1 worm cellular context compared by ENCODE assay signal in the genomic region with DNA sequence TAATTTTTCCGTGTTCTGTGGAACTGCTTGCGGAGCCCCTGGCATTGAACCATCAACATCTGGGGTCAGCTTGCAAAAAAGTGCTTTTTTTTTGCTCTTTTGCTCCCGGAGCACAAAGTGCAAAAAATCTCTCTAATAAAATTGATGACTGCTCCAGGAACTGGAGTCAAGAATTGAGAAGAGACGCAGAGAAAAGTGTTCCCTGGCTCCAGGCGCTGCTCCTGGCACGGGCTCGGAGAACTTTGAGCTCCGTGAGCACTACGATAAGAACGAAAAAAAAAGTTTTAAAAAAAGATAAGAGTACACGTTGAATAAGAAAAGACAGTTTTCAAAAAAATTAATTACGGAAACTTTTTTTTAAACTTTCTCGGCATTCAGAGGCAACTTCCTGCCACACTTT.
TF ChIP-seq lines count a peak whose summit lies in the region.

No protein-coding gene starts in this region.

TF ChIP-seq in whole organism, L4 larva, 104 proteins besides CTCF, POLR2A, EP300 and RAD21 (continued from another document):
- TF ChIP-seq dve-1 (tag; optimal IDR thresholded peaks at IDR 0.05; lab: Kevin White, UChicago; ENCODE audit: insufficient read depth), result peak; percentile 77
- TF ChIP-seq dmd-6 (GFP tag; IDR thresholded peaks at IDR 0.05; lab: Robert Waterston, UW), result peak; percentile 87
- TF ChIP-seq pha-4 (GFP tag; IDR thresholded peaks at IDR 0.05; lab: Robert Waterston, UW), result no peak
- no peak for TF ChIP-seq pha-4 (tag; optimal IDR thresholded peaks at IDR 0.05; lab: Kevin White, UChicago)
- TF ChIP-seq zfp-2 (tag; optimal IDR thresholded peaks at IDR 0.05; lab: Kevin White, UChicago), result no peak
- TF ChIP-seq mdt-29 (GFP tag; IDR thresholded peaks at IDR 0.05; lab: Robert Waterston, UW), result no peak
- no peak for TF ChIP-seq daf-8 (GFP tag; IDR thresholded peaks at IDR 0.05; lab: Robert Waterston, UW)
- TF ChIP-seq dpl-1 (GFP tag; optimal IDR thresholded peaks at IDR 0.05; lab: Kevin White, UChicago), result no peak
- no peak for TF ChIP-seq zag-1 (tag; optimal IDR thresholded peaks at IDR 0.05; lab: Kevin White, UChicago)
- TF ChIP-seq tra-1 (GFP tag; IDR thresholded peaks at IDR 0.05; lab: Robert Waterston, UW), result no peak
- TF ChIP-seq Y48G9A.11 (GFP tag; IDR thresholded peaks at IDR 0.05; lab: Robert Waterston, UW), result no peak
- TF ChIP-seq nhr-11 (tag; optimal IDR thresholded peaks at IDR 0.05; lab: Kevin White, UChicago), result no peak
- 0 out of 2 replicates have a peak, but pooled peaks have one; percentile 20 for TF ChIP-seq ceh-20 (GFP tag; IDR thresholded peaks at IDR 0.05; lab: Robert Waterston, UW)
- TF ChIP-seq ceh-62 (tag; optimal IDR thresholded peaks at IDR 0.05; lab: Kevin White, UChicago), result no peak
- TF ChIP-seq nhr-48 (tag; optimal IDR thresholded peaks at IDR 0.05; lab: Kevin White, UChicago), result peak; percentile 4
- TF ChIP-seq hlh-30 (tag; optimal IDR thresholded peaks at IDR 0.05; lab: Kevin White, UChicago; ENCODE audit: insufficient read depth), result peak; percentile 3
- no peak for TF ChIP-seq ZK546.5 (tag; optimal IDR thresholded peaks at IDR 0.05; lab: Kevin White, UChicago)
- TF ChIP-seq lin-39 (tag; optimal IDR thresholded peaks at IDR 0.05; lab: Kevin White, UChicago), result no peak
- no peak for TF ChIP-seq Y75B8A.6 (GFP tag; IDR thresholded peaks at IDR 0.05; lab: Robert Waterston, UW)
- TF ChIP-seq tag-97 (GFP tag; IDR thresholded peaks at IDR 0.05; lab: Robert Waterston, UW), result no peak
- no peak for TF ChIP-seq F26F4.8 (GFP tag; conservative IDR thresholded peaks at IDR 0.05; lab: Robert Waterston, UW)
- TF ChIP-seq spr-3 (GFP tag; optimal IDR thresholded peaks at IDR 0.05; lab: Kevin White, UChicago), result no peak
- no peak for TF ChIP-seq dmd-9 (GFP tag; IDR thresholded peaks at IDR 0.05; lab: Robert Waterston, UW)
- TF ChIP-seq daf-19 (GFP tag; conservative IDR thresholded peaks at IDR 0.05; lab: Robert Waterston, UW), result no peak
- no peak for TF ChIP-seq egl-27 (tag; optimal IDR thresholded peaks at IDR 0.05; lab: Kevin White, UChicago)
- no peak for TF ChIP-seq nhr-25 (tag; optimal IDR thresholded peaks at IDR 0.05; lab: Kevin White, UChicago; ENCODE audit: borderline replicate concordance, insufficient read depth)
- peak in 1 of 2 experiments; percentile 8 for TF ChIP-seq daf-16 (GFP tag; optimal IDR thresholded peaks at IDR 0.05; lab: Kevin White, UChicago)
- peak; percentile 57 for TF ChIP-seq daf-16 (tag; optimal IDR thresholded peaks at IDR 0.05; lab: Kevin White, UChicago)
- TF ChIP-seq egl-43 (GFP tag; IDR thresholded peaks at IDR 0.05; lab: Robert Waterston, UW), result no peak
- TF ChIP-seq ama-1 (optimal IDR thresholded peaks at IDR 0.05; lab: Kevin White, UChicago), result no peak
- no peak for TF ChIP-seq saeg-2 (GFP tag; IDR thresholded peaks at IDR 0.05; lab: Robert Waterston, UW)
- TF ChIP-seq fkh-10 (GFP tag; optimal IDR thresholded peaks at IDR 0.05; lab: Kevin White, UChicago), result no peak
- no peak for TF ChIP-seq dmd-8 (GFP tag; IDR thresholded peaks at IDR 0.05; lab: Robert Waterston, UW)
- no peak for TF ChIP-seq F44E2.7 (GFP tag; IDR thresholded peaks at IDR 0.05; lab: Robert Waterston, UW)
- no peak for TF ChIP-seq lim-7 (GFP tag; IDR thresholded peaks at IDR 0.05; lab: Robert Waterston, UW)
- TF ChIP-seq unc-39 (tag; optimal IDR thresholded peaks at IDR 0.05; lab: Kevin White, UChicago), result no peak
- TF ChIP-seq nhr-76 (tag; optimal IDR thresholded peaks at IDR 0.05; lab: Kevin White, UChicago), result no peak
- no peak for TF ChIP-seq zfp-3 (GFP tag; conservative IDR thresholded peaks at IDR 0.05; lab: Robert Waterston, UW)
- TF ChIP-seq lin-1 (GFP tag; IDR thresholded peaks at IDR 0.05; lab: Robert Waterston, UW), result no peak
- TF ChIP-seq hmg-1.1 (GFP tag; IDR thresholded peaks at IDR 0.05; lab: Robert Waterston, UW), result no peak
- no peak for TF ChIP-seq ceh-28 (tag; optimal IDR thresholded peaks at IDR 0.05; lab: Kevin White, UChicago)
- TF ChIP-seq mxl-3 (GFP tag; optimal IDR thresholded peaks at IDR 0.05; lab: Kevin White, UChicago), result no peak
- TF ChIP-seq cey-2 (tag; optimal IDR thresholded peaks at IDR 0.05; lab: Kevin White, UChicago; ENCODE audit: borderline replicate concordance, insufficient read depth), result no peak
- TF ChIP-seq F49E8.2 (tag; optimal IDR thresholded peaks at IDR 0.05; lab: Kevin White, UChicago; ENCODE audit: borderline replicate concordance), result no peak
- TF ChIP-seq lin-13 (GFP tag; optimal IDR thresholded peaks at IDR 0.05; lab: Kevin White, UChicago), result no peak
- TF ChIP-seq aly-2 (tag; optimal IDR thresholded peaks at IDR 0.05; lab: Kevin White, UChicago), result no peak
- TF ChIP-seq nhr-41 (GFP tag; IDR thresholded peaks at IDR 0.05; lab: Robert Waterston, UW), result no peak
- TF ChIP-seq ceh-32 (tag; optimal IDR thresholded peaks at IDR 0.05; lab: Kevin White, UChicago; ENCODE audit: poor library complexity), result no peak
- TF ChIP-seq ztf-11 (tag; optimal IDR thresholded peaks at IDR 0.05; lab: Kevin White, UChicago), result no peak
- TF ChIP-seq skn-1 (tag; optimal IDR thresholded peaks at IDR 0.05; lab: Kevin White, UChicago), result no peak
- no peak for TF ChIP-seq madf-5 (GFP tag; IDR thresholded peaks at IDR 0.05; lab: Robert Waterston, UW)
- TF ChIP-seq mxl-2 (GFP tag; conservative IDR thresholded peaks at IDR 0.05; lab: Robert Waterston, UW), result no peak
- TF ChIP-seq lin-29 (GFP tag; IDR thresholded peaks at IDR 0.05; lab: Robert Waterston, UW), result no peak
- TF ChIP-seq Y5F2A.4 (GFP tag; optimal IDR thresholded peaks at IDR 0.05; lab: Kevin White, UChicago), result no peak
- peak; percentile 39; the same call in 1 of the 2 replicates for TF ChIP-seq set-16 (GFP tag; IDR thresholded peaks at IDR 0.05; lab: Robert Waterston, UW)
- TF ChIP-seq duxl-1 (tag; optimal IDR thresholded peaks at IDR 0.05; lab: Kevin White, UChicago; ENCODE audit: poor library complexity), result peak; percentile 92
- peak; percentile 40; the same call in 1 of the 2 replicates for TF ChIP-seq php-3 (GFP tag; IDR thresholded peaks at IDR 0.05; lab: Robert Waterston, UW)
- TF ChIP-seq ZK337.2 (GFP tag; IDR thresholded peaks at IDR 0.05; lab: Robert Waterston, UW), result no peak
- TF ChIP-seq lsy-2 (tag; optimal IDR thresholded peaks at IDR 0.05; lab: Kevin White, UChicago), result peak in 1 of 2 experiments; percentile 40
